Fruit fly (Drosophila melanogaster): ENCODE results near the gene Scsalpha2.
A peak's percentile ranks its signal among the peaks of the same experiment; 100 is the strongest.

The Scsalpha2 gene

DNA sequence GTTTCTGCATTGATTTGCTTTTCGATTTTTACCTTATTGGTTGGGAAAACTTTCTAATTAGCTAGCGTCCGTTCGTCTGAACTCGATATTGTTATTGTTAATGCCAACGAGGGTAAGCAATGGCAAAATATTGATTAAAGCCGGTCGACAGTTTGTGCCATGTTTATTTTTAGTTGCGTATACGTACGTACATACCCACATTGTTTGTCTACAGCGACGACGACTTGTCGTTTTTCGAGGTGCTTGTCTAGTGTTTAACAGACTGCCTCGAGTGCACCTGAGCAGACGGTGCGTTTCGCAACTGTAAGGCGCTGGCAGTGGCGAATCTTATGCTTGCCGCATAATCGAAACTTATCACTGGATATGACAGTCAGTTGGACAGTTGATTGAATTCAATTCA lies 4.6 kb upstream of the Scsalpha2 start:
- TF ChIP-seq Adf1 (GFP tag; IDR thresholded peaks at IDR 0.05) (no peak), p53 (GFP tag; optimal IDR thresholded peaks at IDR 0.05) (no peak), CG4707 (GFP tag; optimal IDR thresholded peaks at IDR 0.05) (peak; percentile 55), Lim3 (GFP tag; IDR thresholded peaks at IDR 0.05) (no peak), CG1233 (GFP tag; optimal IDR thresholded peaks at IDR 0.05) (no peak), CG11695 (GFP tag; IDR thresholded peaks at IDR 0.05) (peak; percentile 85), CG10209 (GFP tag; optimal IDR thresholded peaks at IDR 0.05) (peak; percentile 8), CG5953 (GFP tag; IDR thresholded peaks at IDR 0.05) (peak; percentile 61; the same call in 1 of the 2 replicates), CG2875 (GFP tag; optimal IDR thresholded peaks at IDR 0.05) (peak; percentile 48), bcd (GFP tag; optimal IDR thresholded peaks at IDR 0.05) (no peak), Aef1 (GFP tag; IDR thresholded peaks at IDR 0.05) (no peak), H2.0 (GFP tag; IDR thresholded peaks at IDR 0.05) (no peak), CG13123 (GFP tag; optimal IDR thresholded peaks at IDR 0.05) (no peak), CG17802 (tag; optimal IDR thresholded peaks at IDR 0.05) (no peak), onecut (GFP tag; IDR thresholded peaks at IDR 0.05) (peak; percentile 38), CG15514 (GFP tag; optimal IDR thresholded peaks at IDR 0.05) (no peak), Gsc (GFP tag; IDR thresholded peaks at IDR 0.05) (no peak), bsh (GFP tag; optimal IDR thresholded peaks at IDR 0.05) (peak in 1 of 2 experiments; percentile 10), CG10321 (GFP tag; IDR thresholded peaks at IDR 0.05) (0 out of 2 replicates have a peak, but pooled peaks have one; percentile 8), wek (GFP tag; optimal IDR thresholded peaks at IDR 0.05) (peak; percentile 63), NC2α (GFP tag; optimal IDR thresholded peaks at IDR 0.05) (no peak), CG10267 (tag; optimal IDR thresholded peaks at IDR 0.05) (no peak), CG15601 (tag; optimal IDR thresholded peaks at IDR 0.05) (no peak), zfh1 (GFP tag; IDR thresholded peaks at IDR 0.05) (peak; percentile 47; the same call in 1 of the 3 replicates), CG12236 (GFP tag; optimal IDR thresholded peaks at IDR 0.05) (no peak), ind (GFP tag; optimal IDR thresholded peaks at IDR 0.05) (no peak), CG6689 (GFP tag; IDR thresholded peaks at IDR 0.05) (0 out of 2 replicates have a peak, but pooled peaks have one; percentile 8), hkb (optimal IDR thresholded peaks at IDR 0.05) (no peak), hkb (GFP tag; IDR thresholded peaks at IDR 0.05) (peak; percentile 67), CG17328 (GFP tag; IDR thresholded peaks at IDR 0.05) (no peak), CG17912 (GFP tag; optimal IDR thresholded peaks at IDR 0.05) (peak; percentile 11), prd (optimal IDR thresholded peaks at IDR 0.05) (no peak), prd (GFP tag; IDR thresholded peaks at IDR 0.05) (no peak), chn (GFP tag; optimal IDR thresholded peaks at IDR 0.05) (no peak), CG31441 (GFP tag; IDR thresholded peaks at IDR 0.05) (peak; percentile 16; the same call in 1 of the 2 replicates), al (GFP tag; IDR thresholded peaks at IDR 0.05) (no peak), vfl (GFP tag; optimal IDR thresholded peaks at IDR 0.05) (no peak), CG17385 (GFP tag; optimal IDR thresholded peaks at IDR 0.05) (no peak), unc-4 (GFP tag; IDR thresholded peaks at IDR 0.05; ENCODE audit: partially characterized antibody) (no peak), fu2 (GFP tag; optimal IDR thresholded peaks at IDR 0.05) (no peak), ash1 (GFP tag; optimal IDR thresholded peaks at IDR 0.05) (no peak), H15 (GFP tag; IDR thresholded peaks at IDR 0.05) (0 out of 3 replicates have a peak, but pooled peaks have one; percentile 36), CG6854 (GFP tag; optimal IDR thresholded peaks at IDR 0.05) (no peak), CG7745 (tag; optimal IDR thresholded peaks at IDR 0.05) (no peak), CG15479 (GFP tag; optimal IDR thresholded peaks at IDR 0.05) (no peak), Sin3A (optimal IDR thresholded peaks at IDR 0.05) (no peak), gce (GFP tag; IDR thresholded peaks at IDR 0.05) (peak; percentile 49; the same call in 1 of the 3 replicates), E2f1 (GFP tag; IDR thresholded peaks at IDR 0.05) (peak; percentile 18; the same call in 1 of the 2 replicates), gt (GFP tag; IDR thresholded peaks at IDR 0.05) (no peak), CG12219 (GFP tag; optimal IDR thresholded peaks at IDR 0.05) (no peak), slbo (GFP tag; IDR thresholded peaks at IDR 0.05) (0 out of 2 replicates have a peak, but pooled peaks have one; percentile 6), Nf-YA (GFP tag; IDR thresholded peaks at IDR 0.05) (peak; percentile 51; the same call in 1 of the 2 replicates)

All from whole organism, embryonic.